Fruit fly (Drosophila melanogaster): ENCODE measurements around the gene eIF4EHP.
A peak's percentile ranks its signal among the peaks of the same experiment; 100 is the strongest.

The eIF4EHP gene

DNA sequence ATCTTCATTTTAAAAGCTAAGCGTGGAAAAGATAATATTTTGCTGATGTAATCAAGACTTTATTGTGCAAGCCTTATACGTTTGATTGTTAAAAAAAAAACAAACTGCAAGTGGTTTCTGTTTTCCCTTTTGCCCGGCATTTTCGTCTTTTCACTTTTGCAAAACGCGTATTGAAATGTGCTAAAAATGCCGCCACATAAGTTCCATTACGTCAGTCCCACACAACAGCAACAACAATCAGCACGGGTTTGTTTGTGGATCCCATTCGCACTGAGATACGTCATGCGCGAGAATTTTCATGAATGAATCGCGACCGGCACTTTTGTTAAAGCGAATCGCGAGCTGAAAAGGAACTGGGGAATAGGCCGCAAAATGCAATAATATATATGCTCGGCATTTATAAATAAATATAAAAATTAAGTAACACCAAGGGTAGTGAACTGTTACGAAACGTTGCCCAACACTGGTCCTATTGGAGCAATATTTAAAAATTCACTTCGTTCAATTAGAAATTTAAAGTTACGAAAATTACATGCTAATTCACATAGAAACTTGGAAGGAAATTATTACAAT is 2.6 kb downstream of the eIF4EHP start (continued):
- peak; percentile 35 for TF ChIP-seq D19A (tag; optimal IDR thresholded peaks at IDR 0.05)
- no peak for TF ChIP-seq twi (tag; optimal IDR thresholded peaks at IDR 0.05)
- peak; percentile 5 for TF ChIP-seq CG17912 (GFP tag; optimal IDR thresholded peaks at IDR 0.05)
- peak; percentile 55 for TF ChIP-seq CG10979 (tag; optimal IDR thresholded peaks at IDR 0.05)
- peak; percentile 51 for TF ChIP-seq gcm (GFP tag; optimal IDR thresholded peaks at IDR 0.05)
- TF ChIP-seq Nf-YB (GFP tag; optimal IDR thresholded peaks at IDR 0.05), result no peak
- peak; percentile 94 for TF ChIP-seq Med (GFP tag)
- no peak for TF ChIP-seq ci (GFP tag; IDR thresholded peaks at IDR 0.05)
- no peak for TF ChIP-seq CG2199 (GFP tag; IDR thresholded peaks at IDR 0.05)
- TF ChIP-seq gfzf (GFP tag; optimal IDR thresholded peaks at IDR 0.05), result no peak
- TF ChIP-seq hb (GFP tag; IDR thresholded peaks at IDR 0.05; ENCODE audit: partially characterized antibody), result no peak
- TF ChIP-seq CG8089 (GFP tag; optimal IDR thresholded peaks at IDR 0.05), result no peak
- no peak for TF ChIP-seq knrl (GFP tag; IDR thresholded peaks at IDR 0.05; ENCODE audit: partially characterized antibody)
- no peak for TF ChIP-seq sug (tag; optimal IDR thresholded peaks at IDR 0.05)
- no peak for TF ChIP-seq CG10321 (GFP tag; IDR thresholded peaks at IDR 0.05)
- TF ChIP-seq CG7963 (GFP tag; IDR thresholded peaks at IDR 0.05; ENCODE audit: partially characterized antibody), result no peak
- TF ChIP-seq HmgZ (tag; optimal IDR thresholded peaks at IDR 0.05), result peak; percentile 72
- peak; percentile 11 for TF ChIP-seq Dek (tag; optimal IDR thresholded peaks at IDR 0.05)
- TF ChIP-seq az2 (GFP tag; optimal IDR thresholded peaks at IDR 0.05), result peak; percentile 43
- TF ChIP-seq Dbx (GFP tag; IDR thresholded peaks at IDR 0.05), result no peak
- no peak for TF ChIP-seq CG11247 (GFP tag; IDR thresholded peaks at IDR 0.05)
- TF ChIP-seq Doc2 (GFP tag; IDR thresholded peaks at IDR 0.05), result no peak
- no peak for TF ChIP-seq Oaz (GFP tag; IDR thresholded peaks at IDR 0.05)
- TF ChIP-seq Hr39 (optimal IDR thresholded peaks at IDR 0.05), result no peak
- peak; percentile 73 for TF ChIP-seq Xbp1 (GFP tag; optimal IDR thresholded peaks at IDR 0.05)
- TF ChIP-seq sens (GFP tag), result peak; percentile 91
- TF ChIP-seq Abd-B (GFP tag; optimal IDR thresholded peaks at IDR 0.05), result peak; percentile 21
- peak; percentile 60 for TF ChIP-seq onecut (GFP tag; IDR thresholded peaks at IDR 0.05)
- no peak for TF ChIP-seq Oli (tag; optimal IDR thresholded peaks at IDR 0.05)
- peak; percentile 1 for TF ChIP-seq fd96Cb (tag; optimal IDR thresholded peaks at IDR 0.05)
- no peak for TF ChIP-seq CG15601 (tag; optimal IDR thresholded peaks at IDR 0.05)
- no peak for TF ChIP-seq da (GFP tag; optimal IDR thresholded peaks at IDR 0.05)
- TF ChIP-seq Sox102F (GFP tag; optimal IDR thresholded peaks at IDR 0.05), result peak; percentile 60
- TF ChIP-seq CG7987 (GFP tag; optimal IDR thresholded peaks at IDR 0.05), result no peak
- TF ChIP-seq vvl (GFP tag; IDR thresholded peaks at IDR 0.05), result no peak
- peak; percentile 28 for TF ChIP-seq CG17829 (tag; optimal IDR thresholded peaks at IDR 0.05)
- peak in 1 of 2 experiments; percentile 96 for TF ChIP-seq Pdp1 (GFP tag; optimal IDR thresholded peaks at IDR 0.05)
- no peak for TF ChIP-seq CG9609 (GFP tag; optimal IDR thresholded peaks at IDR 0.05)
- TF ChIP-seq HLH4C (GFP tag; IDR thresholded peaks at IDR 0.05; ENCODE audit: partially characterized antibody), result no peak
- no peak for TF ChIP-seq oc (tag; optimal IDR thresholded peaks at IDR 0.05)
- TF ChIP-seq CG10543 (GFP tag; optimal IDR thresholded peaks at IDR 0.05), result peak; percentile 4
- peak; percentile 0 for TF ChIP-seq CG8388 (GFP tag; optimal IDR thresholded peaks at IDR 0.05)
- TF ChIP-seq sob (GFP tag; IDR thresholded peaks at IDR 0.05), result no peak
- TF ChIP-seq Xrp1 (GFP tag; IDR thresholded peaks at IDR 0.05), result no peak
- TF ChIP-seq CG13296 (GFP tag; optimal IDR thresholded peaks at IDR 0.05), result peak; percentile 46
- TF ChIP-seq CG4820 (GFP tag; optimal IDR thresholded peaks at IDR 0.05), result peak; percentile 53
- TF ChIP-seq CG2889 (GFP tag; IDR thresholded peaks at IDR 0.05), result no peak
- no peak for TF ChIP-seq scrt (GFP tag; optimal IDR thresholded peaks at IDR 0.05)
- no peak for TF ChIP-seq Adf1 (GFP tag; IDR thresholded peaks at IDR 0.05)
- TF ChIP-seq Max (GFP tag; optimal IDR thresholded peaks at IDR 0.05), result peak; percentile 41
- peak; percentile 6 for TF ChIP-seq odd (GFP tag; optimal IDR thresholded peaks at IDR 0.05)
